Fruit fly (Drosophila melanogaster) S2 (cell line): ENCODE measurements around the gene CG18787.

Source experiments
- CG8478 ChIP-seq: fragments of >200 bp; optimal IDR thresholded peaks from 2 replicates; lab custom pipeline; 2018
- CTCF ChIP-seq, 2 experiments: fragments of >200 bp; optimal IDR thresholded peaks; 2 replicates each; lab custom pipeline; 2018

DNA sequence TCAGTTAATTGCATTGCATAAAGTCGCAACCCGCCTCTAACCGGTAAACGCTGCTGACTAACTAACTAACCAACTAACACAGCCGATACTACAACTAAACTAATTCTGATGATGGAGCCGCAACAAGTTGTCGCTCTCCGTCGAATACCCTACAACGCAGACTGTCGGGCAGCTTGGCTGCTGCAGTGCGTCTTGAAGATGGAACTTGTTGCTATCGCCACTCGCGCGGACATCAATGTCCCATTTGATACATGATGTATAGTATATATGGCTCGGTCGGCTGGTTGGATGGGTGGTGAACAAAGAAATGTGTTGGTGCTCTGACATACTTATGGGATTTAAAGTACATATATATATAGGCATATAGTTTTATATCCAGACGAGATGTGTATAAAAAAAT, 26.4 kb upstream of the CG18787 start:
- TF ChIP-seq CG8478 (lab: Kevin White, UChicago) (no peak), CTCF (optimal IDR thresholded peaks at IDR 0.05; lab: Kevin White, UChicago) (no peak)
